Fruit fly (Drosophila melanogaster): ENCODE results near the gene CG7208.
A peak's percentile ranks its signal among the peaks of the same experiment; 100 is the strongest.

Gene CG7208

dm6 chr3R:18169982-18170531 is 15.5 kb downstream of the CG7208 start:
- TF ChIP-seq dl (GFP tag; optimal IDR thresholded peaks at IDR 0.05; ENCODE audit: insufficient read depth in 1 of 2, partially characterized antibody in 2 of 2) = peak in 1 of 2 experiments; percentile 35
- TF ChIP-seq Vsx2 (GFP tag; optimal IDR thresholded peaks at IDR 0.05; ENCODE audit: partially characterized antibody) = no peak
- peak; percentile 63 for TF ChIP-seq Dif (GFP tag; optimal IDR thresholded peaks at IDR 0.05; ENCODE audit: partially characterized antibody)

- TF ChIP-seq fru (GFP tag; optimal IDR thresholded peaks at IDR 0.05) = peak; percentile 25
- peak in 1 of 2 experiments; percentile 50 for TF ChIP-seq foxo (GFP tag; optimal IDR thresholded peaks at IDR 0.05)
- TF ChIP-seq GATAd (GFP tag; optimal IDR thresholded peaks at IDR 0.05) = no peak
- TF ChIP-seq Hr78 (GFP tag; optimal IDR thresholded peaks at IDR 0.05) = no peak
- TF ChIP-seq sage (GFP tag; optimal IDR thresholded peaks at IDR 0.05) = no peak
- no peak for TF ChIP-seq psq (GFP tag; optimal IDR thresholded peaks at IDR 0.05)
- TF ChIP-seq Vsx2 (GFP tag; optimal IDR thresholded peaks at IDR 0.05; ENCODE audit: partially characterized antibody) = no peak
- no peak for TF ChIP-seq dmrt93B (GFP tag; optimal IDR thresholded peaks at IDR 0.05)
- peak; percentile 25 for TF ChIP-seq HLH106 (tag; optimal IDR thresholded peaks at IDR 0.05)
- peak; percentile 29 for TF ChIP-seq rgr (GFP tag; optimal IDR thresholded peaks at IDR 0.05)
- no peak for TF ChIP-seq N (GFP tag; optimal IDR thresholded peaks at IDR 0.05)
- no peak for TF ChIP-seq usp (GFP tag; optimal IDR thresholded peaks at IDR 0.05)
- no peak for TF ChIP-seq Rel (GFP tag; optimal IDR thresholded peaks at IDR 0.05)
- TF ChIP-seq Rel (tag; optimal IDR thresholded peaks at IDR 0.05) = no peak
- no peak for TF ChIP-seq sv (GFP tag; optimal IDR thresholded peaks at IDR 0.05)
- no peak for TF ChIP-seq br (GFP tag; optimal IDR thresholded peaks at IDR 0.05)
- TF ChIP-seq Sp1 (GFP tag; optimal IDR thresholded peaks at IDR 0.05) = no peak
- peak; percentile 19 for TF ChIP-seq h (GFP tag; optimal IDR thresholded peaks at IDR 0.05)
- TF ChIP-seq woc (GFP tag; optimal IDR thresholded peaks at IDR 0.05) = no peak
- no peak for TF ChIP-seq brk (GFP tag; optimal IDR thresholded peaks at IDR 0.05)
- no peak for TF ChIP-seq dsf (GFP tag; optimal IDR thresholded peaks at IDR 0.05; ENCODE audit: borderline replicate concordance)
- no peak for TF ChIP-seq Jra (GFP tag; optimal IDR thresholded peaks at IDR 0.05)
- TF ChIP-seq Hnf4 (GFP tag; optimal IDR thresholded peaks at IDR 0.05) = peak; percentile 44
- no peak for TF ChIP-seq pan (optimal IDR thresholded peaks at IDR 0.05)
- TF ChIP-seq Dif (GFP tag; optimal IDR thresholded peaks at IDR 0.05; ENCODE audit: partially characterized antibody) = no peak
- TF ChIP-seq ey (GFP tag; optimal IDR thresholded peaks at IDR 0.05) = peak; percentile 33
These were observed 16.6 kb downstream of the CG7208 start for dm6 chr3R:18168929-18169350.

- no peak for TF ChIP-seq ey (GFP tag; optimal IDR thresholded peaks at IDR 0.05)
- peak; percentile 1 for TF ChIP-seq jim (GFP tag; optimal IDR thresholded peaks at IDR 0.05)
- TF ChIP-seq foxo (GFP tag; optimal IDR thresholded peaks at IDR 0.05) = peak in 1 of 2 experiments; percentile 17
- TF ChIP-seq br (GFP tag; optimal IDR thresholded peaks at IDR 0.05) = no peak
- no peak for TF ChIP-seq Abd-B (GFP tag; optimal IDR thresholded peaks at IDR 0.05)
- TF ChIP-seq HLH106 (tag; optimal IDR thresholded peaks at IDR 0.05) = peak; percentile 34
- peak; percentile 86 for TF ChIP-seq Vsx2 (GFP tag; optimal IDR thresholded peaks at IDR 0.05; ENCODE audit: partially characterized antibody)
- no peak for TF ChIP-seq dmrt93B (GFP tag; optimal IDR thresholded peaks at IDR 0.05)
- no peak for TF ChIP-seq brk (GFP tag; optimal IDR thresholded peaks at IDR 0.05)
- TF ChIP-seq CrebA (GFP tag; optimal IDR thresholded peaks at IDR 0.05; ENCODE audit: borderline replicate concordance) = no peak
- no peak for TF ChIP-seq Mio (GFP tag; optimal IDR thresholded peaks at IDR 0.05)
- no peak for TF ChIP-seq CG32264 (GFP tag; optimal IDR thresholded peaks at IDR 0.05)
- peak; percentile 40 for TF ChIP-seq psq (GFP tag; optimal IDR thresholded peaks at IDR 0.05)
- TF ChIP-seq Dif (GFP tag; optimal IDR thresholded peaks at IDR 0.05; ENCODE audit: partially characterized antibody) = peak; percentile 98
- TF ChIP-seq dsf (GFP tag; optimal IDR thresholded peaks at IDR 0.05; ENCODE audit: borderline replicate concordance) = no peak
- TF ChIP-seq OdsH (GFP tag; optimal IDR thresholded peaks at IDR 0.05) = peak; percentile 36
- peak; percentile 10 for TF ChIP-seq Jra (GFP tag; optimal IDR thresholded peaks at IDR 0.05)
- no peak for TF ChIP-seq N (GFP tag; optimal IDR thresholded peaks at IDR 0.05)
- no peak for TF ChIP-seq pan (optimal IDR thresholded peaks at IDR 0.05)
- peak; percentile 70 for TF ChIP-seq Hr83 (GFP tag; optimal IDR thresholded peaks at IDR 0.05; ENCODE audit: poor library complexity, severe bottlenecking)
- TF ChIP-seq sv (GFP tag; optimal IDR thresholded peaks at IDR 0.05) = no peak
- TF ChIP-seq dl (GFP tag; optimal IDR thresholded peaks at IDR 0.05; ENCODE audit: insufficient read depth in 1 of 2, partially characterized antibody in 2 of 2) = peak; percentile 97
- TF ChIP-seq fru (GFP tag; optimal IDR thresholded peaks at IDR 0.05) = peak; percentile 31
- TF ChIP-seq h (GFP tag; optimal IDR thresholded peaks at IDR 0.05) = peak; percentile 29
- TF ChIP-seq Dfd (GFP tag; optimal IDR thresholded peaks at IDR 0.05) = no peak
- TF ChIP-seq lola (GFP tag; optimal IDR thresholded peaks at IDR 0.05) = no peak
- TF ChIP-seq Sp1 (GFP tag; optimal IDR thresholded peaks at IDR 0.05) = peak; percentile 41
- TF ChIP-seq Myc (optimal IDR thresholded peaks at IDR 0.05) = no peak
- TF ChIP-seq GATAd (GFP tag; optimal IDR thresholded peaks at IDR 0.05) = no peak
- TF ChIP-seq usp (GFP tag; optimal IDR thresholded peaks at IDR 0.05) = no peak
- TF ChIP-seq Rel (GFP tag; optimal IDR thresholded peaks at IDR 0.05) = no peak
- TF ChIP-seq Rel (tag; optimal IDR thresholded peaks at IDR 0.05) = peak; percentile 8
- no peak for TF ChIP-seq CG9705 (GFP tag; optimal IDR thresholded peaks at IDR 0.05)
- TF ChIP-seq sage (GFP tag; optimal IDR thresholded peaks at IDR 0.05) = no peak
- TF ChIP-seq tai (GFP tag; optimal IDR thresholded peaks at IDR 0.05) = no peak
- peak; percentile 6 for TF ChIP-seq Hnf4 (GFP tag; optimal IDR thresholded peaks at IDR 0.05)
- peak; percentile 58 for TF ChIP-seq rgr (GFP tag; optimal IDR thresholded peaks at IDR 0.05)
- TF ChIP-seq Hr78 (GFP tag; optimal IDR thresholded peaks at IDR 0.05) = no peak
- TF ChIP-seq woc (GFP tag; optimal IDR thresholded peaks at IDR 0.05) = no peak
These were observed 17.1 kb downstream of the CG7208 start for dm6 chr3R:18168398-18168797.
